Worm (Caenorhabditis elegans) whole organism, L4 larva: ENCODE results near the gene sod-4.

Source experiments
- D1046.2 ChIP-seq: fragments of 200-800 bp; sonication (Bioruptor generic); IDR thresholded peaks from 2 replicates; pipeline ENCODE4 v1.3.6; 2022; ENCODE audit warnings: missing genetic modification characterization, missing compliant biosample characterization
- F44E2.7 ChIP-seq: fragments of 200-800 bp; sonication (Bioruptor generic); IDR thresholded peaks from 2 replicates; pipeline ENCODE4 v2.1.2; 2022; ENCODE audit warnings: missing genetic modification characterization, missing compliant biosample characterization
- ZK546.5 ChIP-seq, 2 experiments: sonication (generic microtip); optimal IDR thresholded peaks; 2 replicates each; lab custom pipeline; 2017; ENCODE audit warnings: missing biosample characterization in 2 of 2, missing genetic modification characterization in 2 of 2
- aha-1 ChIP-seq: fragments of 150-350 bp; peaks from one replicate; lab custom pipeline; 2014; ENCODE audit warnings: missing biosample characterization, missing genetic modification characterization
- ama-1 ChIP-seq: fragments of 150-350 bp; optimal IDR thresholded peaks from 2 replicates; lab custom pipeline; 2014; ENCODE audit warnings: inconsistent platforms, mixed read lengths
- attf-4 ChIP-seq: sonication (generic microtip); optimal IDR thresholded peaks from 3 replicates; lab custom pipeline; 2017; ENCODE audit warnings: missing biosample characterization, missing genetic modification characterization
- ceh-20 ChIP-seq: fragments of 200-800 bp; sonication (Bioruptor generic); IDR thresholded peaks from 2 replicates; pipeline ENCODE4 v1.3.6; 2022; ENCODE audit warnings: missing genetic modification reagents, missing genetic modification characterization, missing compliant biosample characterization
- ctbp-1 ChIP-seq: fragments of 200-800 bp; sonication (Bioruptor generic); IDR thresholded peaks from 2 replicates; pipeline ENCODE4 v1.3.6; 2022; ENCODE audit warnings: missing genetic modification reagents, missing genetic modification characterization, missing compliant biosample characterization
- dmd-8 ChIP-seq: fragments of 200-800 bp; sonication (Bioruptor generic); IDR thresholded peaks from 2 replicates; pipeline ENCODE4 v1.3.6; 2022; ENCODE audit warnings: missing genetic modification characterization, missing compliant biosample characterization
- egl-43 ChIP-seq: fragments of 200-800 bp; sonication (Bioruptor generic); IDR thresholded peaks from 2 replicates; pipeline ENCODE4 v1.3.6; 2022; ENCODE audit warnings: missing genetic modification reagents, missing genetic modification characterization, missing compliant biosample characterization
- fkh-10 ChIP-seq: fragments of 150-350 bp; optimal IDR thresholded peaks from 2 replicates; lab custom pipeline; 2014; ENCODE audit warnings: missing biosample characterization, missing genetic modification reagents, missing genetic modification characterization
- fos-1 ChIP-seq: fragments of 150-350 bp; optimal IDR thresholded peaks from 2 replicates; lab custom pipeline; 2014; ENCODE audit warnings: missing biosample characterization, missing genetic modification characterization
- jun-1 ChIP-seq: fragments of 150-350 bp; optimal IDR thresholded peaks from 2 replicates; lab custom pipeline; 2014; ENCODE audit warnings: missing biosample characterization, missing genetic modification reagents, missing genetic modification characterization
- lim-7 ChIP-seq: fragments of 200-800 bp; sonication (Bioruptor generic); IDR thresholded peaks from 2 replicates; pipeline ENCODE4 v1.3.6; 2022; ENCODE audit warnings: missing genetic modification characterization, missing compliant biosample characterization
- lin-38 ChIP-seq: fragments of 200-800 bp; sonication (Bioruptor generic); IDR thresholded peaks from 2 replicates; pipeline ENCODE4 v1.3.6; 2022; ENCODE audit warnings: missing genetic modification reagents, missing genetic modification characterization, missing compliant biosample characterization
- lsy-2 ChIP-seq, 2 experiments: fragments of 150-350 bp in 1 of 2; sonication (generic microtip) in 1 of 2; optimal IDR thresholded peaks; 2 replicates each; lab custom pipeline; 2014 to 2017; ENCODE audit warnings: missing biosample characterization in 2 of 2, missing genetic modification characterization in 2 of 2
- madf-9 ChIP-seq: fragments of 200-800 bp; sonication (Bioruptor generic); conservative IDR thresholded peaks from 2 replicates; pipeline ENCODE4 v1.3.6; 2022; ENCODE audit warnings: missing genetic modification reagents, missing genetic modification characterization, missing compliant biosample characterization
- mdt-29 ChIP-seq: fragments of 200-800 bp; sonication (Bioruptor generic); IDR thresholded peaks from 2 replicates; pipeline ENCODE4 v1.3.6; 2022; ENCODE audit warnings: missing genetic modification reagents, missing genetic modification characterization, missing compliant biosample characterization
- mep-1 ChIP-seq: fragments of 150-350 bp; sonication (generic microtip); optimal IDR thresholded peaks from 3 replicates; lab custom pipeline; 2014; ENCODE audit warnings: missing biosample characterization, missing genetic modification characterization
- mes-2 ChIP-seq: sonication (generic microtip); optimal IDR thresholded peaks from 2 replicates; lab custom pipeline; 2016; ENCODE audit warnings: missing genotype, mild to moderate bottlenecking, missing genetic modification characterization, missing compliant biosample characterization; ENCODE audit not compliant: poor library complexity, severe bottlenecking
- mxl-3 ChIP-seq: fragments of 200-800 bp; sonication (Bioruptor generic); optimal IDR thresholded peaks from 2 replicates; lab custom pipeline; 2018; ENCODE audit warnings: mild to moderate bottlenecking, missing genetic modification characterization, missing compliant biosample characterization
- nhr-10 ChIP-seq: fragments of 150-350 bp; optimal IDR thresholded peaks from 2 replicates; lab custom pipeline; 2014; ENCODE audit warnings: missing biosample characterization, missing genetic modification characterization
- nhr-102 ChIP-seq: sonication (generic microtip); optimal IDR thresholded peaks from 2 replicates; lab custom pipeline; 2016; ENCODE audit warnings: mild to moderate bottlenecking, missing genetic modification characterization, moderate library complexity, missing compliant biosample characterization
- nhr-11 ChIP-seq: fragments of 150-350 bp; optimal IDR thresholded peaks from 2 replicates; lab custom pipeline; 2014; ENCODE audit warnings: missing biosample characterization, missing genetic modification characterization
- nhr-237 ChIP-seq: sonication (generic microtip); optimal IDR thresholded peaks from 2 replicates; lab custom pipeline; 2017; ENCODE audit warnings: missing biosample characterization, missing genetic modification characterization
- nhr-25 ChIP-seq: sonication (generic microtip); optimal IDR thresholded peaks from 2 replicates; lab custom pipeline; 2017; ENCODE audit warnings: missing genetic modification characterization, mild to moderate bottlenecking, missing compliant biosample characterization, antibody characterized with exemption, moderate library complexity, borderline replicate concordance; ENCODE audit not compliant: insufficient read depth
- nhr-28 ChIP-seq: fragments of 150-350 bp; optimal IDR thresholded peaks from 2 replicates; lab custom pipeline; 2014; ENCODE audit warnings: missing biosample characterization, missing genetic modification characterization
- nhr-42 ChIP-seq: fragments of 200-800 bp; sonication (Bioruptor generic); IDR thresholded peaks from 2 replicates; pipeline ENCODE4 v1.3.6; 2022; ENCODE audit warnings: missing genetic modification characterization, missing compliant biosample characterization
- nhr-48 ChIP-seq: sonication (generic microtip); optimal IDR thresholded peaks from 2 replicates; lab custom pipeline; 2016; ENCODE audit warnings: mild to moderate bottlenecking, missing genetic modification characterization, missing compliant biosample characterization
- nhr-77 ChIP-seq: fragments of 150-350 bp; optimal IDR thresholded peaks from 2 replicates; lab custom pipeline; 2014; ENCODE audit warnings: missing biosample characterization, missing genetic modification characterization
- pqm-1 ChIP-seq: sonication (generic microtip); optimal IDR thresholded peaks from 2 replicates; lab custom pipeline; 2017; ENCODE audit warnings: missing biosample characterization, missing genetic modification characterization
- rbr-2 ChIP-seq: sonication (generic microtip); optimal IDR thresholded peaks from 2 replicates; lab custom pipeline; 2016; ENCODE audit warnings: missing genotype, missing genetic modification characterization, missing compliant biosample characterization
- saeg-2 ChIP-seq: fragments of 200-800 bp; sonication (Bioruptor generic); IDR thresholded peaks from 2 replicates; pipeline ENCODE4 v1.3.6; 2022; ENCODE audit warnings: missing genetic modification reagents, missing genetic modification characterization, missing compliant biosample characterization
- sdz-12 ChIP-seq: fragments of 200-800 bp; sonication (Bioruptor generic); optimal IDR thresholded peaks from 2 replicates; lab custom pipeline; 2018; ENCODE audit warnings: mild to moderate bottlenecking, missing genetic modification characterization, missing compliant biosample characterization
- set-16 ChIP-seq: fragments of 200-800 bp; sonication (Bioruptor generic); IDR thresholded peaks from 2 replicates; pipeline ENCODE4 v1.3.6; 2022; ENCODE audit warnings: missing genetic modification reagents, missing genetic modification characterization, missing compliant biosample characterization
- snpc-1.2 ChIP-seq: fragments of 200-800 bp; sonication (Bioruptor generic); IDR thresholded peaks from 2 replicates; pipeline ENCODE4 v1.3.6; 2022; ENCODE audit warnings: missing genetic modification reagents, missing genetic modification characterization, missing compliant biosample characterization
- spr-3 ChIP-seq: fragments of 200-800 bp; sonication (Bioruptor generic); optimal IDR thresholded peaks from 2 replicates; lab custom pipeline; 2018; ENCODE audit warnings: mild to moderate bottlenecking, missing genetic modification characterization, missing compliant biosample characterization
- tra-1 ChIP-seq: fragments of 200-800 bp; sonication (Bioruptor generic); IDR thresholded peaks from 2 replicates; pipeline ENCODE4 v1.3.6; 2022; ENCODE audit warnings: missing genetic modification reagents, missing genetic modification characterization, missing compliant biosample characterization
- unc-62 ChIP-seq, 3 experiments: fragments of 150-350 bp in 1 of 3; sonication (generic microtip); optimal IDR thresholded peaks in 2 of 3; peaks in 1 of 3; 1 replicate in 1 of 3; 2 replicates in 2 of 3; lab custom pipeline; 2014 to 2017; ENCODE audit warnings: missing biosample characterization in 3 of 3, missing genetic modification characterization in 3 of 3, missing genetic modification reagents in 3 of 3, missing genotype in 1 of 3
- zfp-3 ChIP-seq: fragments of 200-800 bp; sonication (Bioruptor generic); conservative IDR thresholded peaks from 2 replicates; pipeline ENCODE4 v1.3.6; 2022; ENCODE audit warnings: missing genetic modification reagents, missing genetic modification characterization, missing compliant biosample characterization
- zip-11 ChIP-seq: fragments of 200-800 bp; sonication (Bioruptor generic); IDR thresholded peaks from 2 replicates; pipeline ENCODE4 v1.3.6; 2022; ENCODE audit warnings: missing genetic modification characterization, missing compliant biosample characterization
- zip-2 ChIP-seq: fragments of 150-350 bp; optimal IDR thresholded peaks from 2 replicates; lab custom pipeline; 2014; ENCODE audit warnings: missing biosample characterization, missing genetic modification characterization

sod-4 gene

ce11 chrIII:9487454-9487853 lies 12.7 kb downstream of the sod-4 start (continued):
- TF ChIP-seq dmd-8 (GFP tag; lab: Robert Waterston, UW) (no peak), zip-2 (tag; lab: Kevin White, UChicago) (no peak), nhr-25 (tag; lab: Kevin White, UChicago) (no peak), nhr-237 (no peak), lin-38 (GFP tag; lab: Robert Waterston, UW) (no peak), nhr-28 (peak; percentile 53), zip-11 (GFP tag; lab: Robert Waterston, UW) (no peak), rbr-2 (no peak), fkh-10 (GFP tag; lab: Kevin White, UChicago) (no peak), ctbp-1 (no peak), pqm-1 (peak; percentile 66), snpc-1.2 (GFP tag; lab: Robert Waterston, UW) (no peak)

ce11 chrIII:9485373-9485772 lies 14.8 kb downstream of the sod-4 start, which contains the start of gene bre-3:
bre-3 (minus strand) TSS chrIII:9485473.
- TF ChIP-seq fos-1 (tag; lab: Kevin White, UChicago) (no peak), nhr-10 (tag; lab: Kevin White, UChicago) (no peak), aha-1 (tag; lab: Kevin White, UChicago) (peak; percentile 69), ZK546.5 (tag; optimal IDR thresholded peaks at IDR 0.05; lab: Kevin White, UChicago) (no peak), nhr-77 (tag; lab: Kevin White, UChicago) (no peak), nhr-42 (GFP tag; lab: Robert Waterston, UW) (no peak)

- TF ChIP-seq unc-62 (GFP tag; optimal IDR thresholded peaks at IDR 0.05 in 1 of 2; lab: Kevin White, UChicago) (peak in 1 of 2 experiments; percentile 23), unc-62 (tag; optimal IDR thresholded peaks at IDR 0.05; lab: Kevin White, UChicago) (no peak), egl-43 (GFP tag; lab: Robert Waterston, UW) (no peak), saeg-2 (GFP tag; lab: Robert Waterston, UW) (no peak), ama-1 (no peak), nhr-11 (peak; percentile 21), mep-1 (tag; lab: Kevin White, UChicago) (peak; percentile 4), mes-2 (tag; lab: Kevin White, UChicago) (peak; percentile 34), lim-7 (GFP tag; lab: Robert Waterston, UW) (no peak), mdt-29 (GFP tag; lab: Robert Waterston, UW) (no peak), F44E2.7 (GFP tag; lab: Robert Waterston, UW) (no peak), sdz-12 (GFP tag; lab: Kevin White, UChicago) (no peak), attf-4 (tag; lab: Kevin White, UChicago) (no peak), mxl-3 (no peak), nhr-48 (tag; lab: Kevin White, UChicago) (peak; percentile 3), spr-3 (GFP tag; lab: Kevin White, UChicago) (no peak), rbr-2 (peak; percentile 18)
These were observed 16.5 kb downstream of the sod-4 start for ce11 chrIII:9483716-9484115.

ce11 chrIII:9482423-9482993 lies 17.7 kb downstream of the sod-4 start:
- no peak for TF ChIP-seq madf-9 (GFP tag; lab: Robert Waterston, UW)
- no peak for TF ChIP-seq zfp-3
- TF ChIP-seq mes-2 (tag; lab: Kevin White, UChicago) = no peak
- no peak for TF ChIP-seq nhr-237
- no peak for TF ChIP-seq nhr-102 (tag; lab: Kevin White, UChicago)
- TF ChIP-seq egl-43 (GFP tag; lab: Robert Waterston, UW) = no peak
- TF ChIP-seq aha-1 (tag; lab: Kevin White, UChicago) = peak; percentile 73
- TF ChIP-seq ceh-20 = no peak
- no peak for TF ChIP-seq set-16 (GFP tag; lab: Robert Waterston, UW)
- TF ChIP-seq nhr-42 (GFP tag; lab: Robert Waterston, UW) = no peak
- TF ChIP-seq tra-1 (GFP tag; lab: Robert Waterston, UW) = no peak
- peak in 1 of 2 experiments; percentile 17 for TF ChIP-seq lsy-2 (tag; optimal IDR thresholded peaks at IDR 0.05; lab: Kevin White, UChicago)
- TF ChIP-seq saeg-2 (GFP tag; lab: Robert Waterston, UW) = no peak
- TF ChIP-seq jun-1 = no peak
- TF ChIP-seq D1046.2 (GFP tag; lab: Robert Waterston, UW) = no peak
